Worm (Caenorhabditis elegans) whole organism, late embryonic: ENCODE measurements around the gene fbxa-107.

ENCODE experiments used
- K02D7.2 ChIP-seq: sonication (generic microtip); optimal IDR thresholded peaks from 2 replicates; lab custom pipeline; 2017; ENCODE audit warnings: mild to moderate bottlenecking, missing genetic modification characterization, missing compliant biosample characterization
- ama-1 ChIP-seq: fragments of 150-350 bp; optimal IDR thresholded peaks from 2 replicates; lab custom pipeline; 2014
- ceh-18 ChIP-seq: sonication (generic microtip); optimal IDR thresholded peaks from 2 replicates; lab custom pipeline; 2016; ENCODE audit warnings: missing genetic modification characterization, missing compliant biosample characterization
- ceh-34 ChIP-seq: sonication (generic microtip); optimal IDR thresholded peaks from 2 replicates; lab custom pipeline; 2016; ENCODE audit warnings: mild to moderate bottlenecking, missing genetic modification characterization, missing compliant biosample characterization
- fkh-10 ChIP-seq: fragments of 150-350 bp; optimal IDR thresholded peaks from 2 replicates; lab custom pipeline; 2014; ENCODE audit warnings: missing biosample characterization, missing genetic modification reagents, missing genetic modification characterization
- gmeb-2 ChIP-seq: sonication (generic microtip); optimal IDR thresholded peaks from 2 replicates; lab custom pipeline; 2016; ENCODE audit warnings: missing genetic modification characterization, inconsistent platforms, missing compliant biosample characterization
- hlh-6 ChIP-seq: sonication (generic microtip); optimal IDR thresholded peaks from 2 replicates; lab custom pipeline; 2016; ENCODE audit warnings: missing genotype, missing genetic modification characterization, missing compliant biosample characterization
- pha-2 ChIP-seq: sonication (generic microtip); optimal IDR thresholded peaks from 2 replicates; lab custom pipeline; 2017; ENCODE audit warnings: mild to moderate bottlenecking, missing genetic modification characterization, missing compliant biosample characterization
- sox-2 ChIP-seq: fragments of 200-800 bp; sonication (Bioruptor generic); IDR thresholded peaks from 2 replicates; pipeline ENCODE4 v1.3.6; 2022; ENCODE audit warnings: missing genetic modification reagents, missing genetic modification characterization, missing compliant biosample characterization

ce11 chrV:18141161-18141560, 17.4 kb downstream of the fbxa-107 start, which contains the start of gene Y37H2A.11:
- TF ChIP-seq fkh-10 = no peak
- TF ChIP-seq pha-2 (tag; lab: Kevin White, UChicago) = no peak
- TF ChIP-seq ceh-18 (tag; lab: Kevin White, UChicago) = no peak
- no peak for TF ChIP-seq K02D7.2 (tag; lab: Kevin White, UChicago)
- TF ChIP-seq hlh-6 (tag; lab: Kevin White, UChicago) = no peak
- TF ChIP-seq ama-1 (lab: Kevin White, UChicago) = no peak
- no peak for TF ChIP-seq gmeb-2
- TF ChIP-seq sox-2 (GFP tag; lab: Robert Waterston, UW) = no peak
- no peak for TF ChIP-seq ceh-34 (tag; lab: Kevin White, UChicago)
